Worm (Caenorhabditis elegans) whole organism, late embryonic: ENCODE data around the gene mlt-10.

Source experiments
- F13H6.1 ChIP-seq: sonication (generic microtip); optimal IDR thresholded peaks from 2 replicates; lab custom pipeline; 2016; ENCODE audit warnings: missing genetic modification characterization, missing compliant biosample characterization
- Y22D7AL.16 ChIP-seq: sonication (generic microtip); optimal IDR thresholded peaks from 2 replicates; lab custom pipeline; 2016; ENCODE audit warnings: missing genetic modification characterization, missing compliant biosample characterization
- ama-1 ChIP-seq: fragments of 150-350 bp; optimal IDR thresholded peaks from 2 replicates; lab custom pipeline; 2014
- ceh-14 ChIP-seq: sonication (generic microtip); optimal IDR thresholded peaks from 2 replicates; lab custom pipeline; 2016; ENCODE audit warnings: missing genotype, missing genetic modification characterization, missing compliant biosample characterization
- ceh-19 ChIP-seq: fragments of 200-800 bp; sonication (Bioruptor generic); optimal IDR thresholded peaks from 2 replicates; lab custom pipeline; 2018; ENCODE audit warnings: mild to moderate bottlenecking, missing genetic modification characterization, missing compliant biosample characterization
- ceh-22 ChIP-seq: sonication (generic microtip); optimal IDR thresholded peaks from 2 replicates; lab custom pipeline; 2017; ENCODE audit warnings: missing biosample characterization, missing genetic modification characterization
- ceh-34 ChIP-seq: sonication (generic microtip); optimal IDR thresholded peaks from 2 replicates; lab custom pipeline; 2016; ENCODE audit warnings: mild to moderate bottlenecking, missing genetic modification characterization, missing compliant biosample characterization
- ceh-48 ChIP-seq: sonication (generic microtip); optimal IDR thresholded peaks from 2 replicates; lab custom pipeline; 2016; ENCODE audit warnings: missing genetic modification characterization, inconsistent platforms, missing compliant biosample characterization
- dve-1 ChIP-seq: sonication (generic microtip); optimal IDR thresholded peaks from 2 replicates; lab custom pipeline; 2017; ENCODE audit warnings: antibody characterized with exemption, mild to moderate bottlenecking, missing genetic modification characterization, missing compliant biosample characterization
- elt-2 ChIP-seq: sonication (generic microtip); optimal IDR thresholded peaks from 2 replicates; lab custom pipeline; 2016; ENCODE audit warnings: missing genetic modification reagents, missing genetic modification characterization, missing compliant biosample characterization
- elt-4 ChIP-seq: sonication (generic microtip); optimal IDR thresholded peaks from 2 replicates; lab custom pipeline; 2016; ENCODE audit warnings: missing genetic modification characterization, missing compliant biosample characterization
- ets-4 ChIP-seq: sonication (generic microtip); optimal IDR thresholded peaks from 2 replicates; lab custom pipeline; 2016; ENCODE audit warnings: missing genetic modification characterization, missing compliant biosample characterization
- eyg-1 ChIP-seq: sonication (generic microtip); optimal IDR thresholded peaks from 2 replicates; lab custom pipeline; 2016; ENCODE audit warnings: missing genotype, missing genetic modification characterization, missing compliant biosample characterization
- fax-1 ChIP-seq: sonication (generic microtip); optimal IDR thresholded peaks from 2 replicates; lab custom pipeline; 2016; ENCODE audit warnings: missing genotype, missing genetic modification characterization, missing compliant biosample characterization
- hlh-13 ChIP-seq: fragments of 200-800 bp; sonication (Bioruptor generic); optimal IDR thresholded peaks from 2 replicates; lab custom pipeline; 2018; ENCODE audit warnings: mild to moderate bottlenecking, missing genetic modification characterization, missing compliant biosample characterization
- hlh-15 ChIP-seq: sonication (generic microtip); optimal IDR thresholded peaks from 2 replicates; lab custom pipeline; 2016; ENCODE audit warnings: missing genetic modification characterization, missing compliant biosample characterization
- hlh-8 ChIP-seq: sonication (generic microtip); optimal IDR thresholded peaks from 2 replicates; lab custom pipeline; 2016; ENCODE audit warnings: missing genotype, missing genetic modification characterization, missing compliant biosample characterization
- lim-6 ChIP-seq: sonication (generic microtip); optimal IDR thresholded peaks from 2 replicates; lab custom pipeline; 2016; ENCODE audit warnings: missing genetic modification characterization, missing compliant biosample characterization
- lin-11 ChIP-seq: fragments of 200-800 bp; sonication (Bioruptor generic); optimal IDR thresholded peaks from 2 replicates; lab custom pipeline; 2018; ENCODE audit warnings: mild to moderate bottlenecking, missing genetic modification characterization, missing compliant biosample characterization
- nfya-1 ChIP-seq: sonication (generic microtip); optimal IDR thresholded peaks from 2 replicates; lab custom pipeline; 2017; ENCODE audit warnings: missing genetic modification characterization, mild to moderate bottlenecking, missing compliant biosample characterization, antibody characterized with exemption, moderate library complexity
- nhr-11 ChIP-seq: fragments of 150-350 bp; optimal IDR thresholded peaks from 2 replicates; lab custom pipeline; 2014; ENCODE audit warnings: missing biosample characterization, missing genetic modification characterization
- npax-4 ChIP-seq: sonication (generic microtip); optimal IDR thresholded peaks from 2 replicates; lab custom pipeline; 2016; ENCODE audit warnings: missing genetic modification characterization, missing compliant biosample characterization
- pag-3 ChIP-seq: sonication (generic microtip); optimal IDR thresholded peaks from 2 replicates; lab custom pipeline; 2016; ENCODE audit warnings: missing compliant biosample characterization, missing genetic modification characterization, borderline replicate concordance
- pax-1 ChIP-seq: fragments of 150-350 bp; optimal IDR thresholded peaks from 2 replicates; lab custom pipeline; 2014; ENCODE audit warnings: missing biosample characterization, missing genetic modification characterization
- pha-2 ChIP-seq: sonication (generic microtip); optimal IDR thresholded peaks from 2 replicates; lab custom pipeline; 2017; ENCODE audit warnings: mild to moderate bottlenecking, missing genetic modification characterization, missing compliant biosample characterization
- pha-4 ChIP-seq: fragments of 150-350 bp; optimal IDR thresholded peaks from 2 replicates; lab custom pipeline; 2018; ENCODE audit warnings: missing biosample characterization, missing genetic modification reagents, missing genetic modification characterization
- pqm-1 ChIP-seq: sonication (generic microtip); optimal IDR thresholded peaks from 2 replicates; lab custom pipeline; 2016; ENCODE audit warnings: missing genetic modification characterization, missing compliant biosample characterization
- ref-2 ChIP-seq: sonication (generic microtip); optimal IDR thresholded peaks from 2 replicates; lab custom pipeline; 2016; ENCODE audit warnings: missing genetic modification characterization, missing compliant biosample characterization
- rnt-1 ChIP-seq: sonication (generic microtip); optimal IDR thresholded peaks from 2 replicates; lab custom pipeline; 2016; ENCODE audit warnings: missing genetic modification characterization, missing compliant biosample characterization
- sox-4 ChIP-seq: sonication (generic microtip); optimal IDR thresholded peaks from 2 replicates; lab custom pipeline; 2017; ENCODE audit warnings: mild to moderate bottlenecking, missing genetic modification characterization, inconsistent platforms, missing compliant biosample characterization
- syd-9 ChIP-seq: sonication (generic microtip); optimal IDR thresholded peaks from 2 replicates; lab custom pipeline; 2016; ENCODE audit warnings: mild to moderate bottlenecking, missing genetic modification characterization, moderate library complexity, missing compliant biosample characterization
- tbx-2 ChIP-seq: sonication (generic microtip); optimal IDR thresholded peaks from 2 replicates; lab custom pipeline; 2016; ENCODE audit warnings: missing genetic modification characterization, missing compliant biosample characterization
- unc-3 ChIP-seq, 2 experiments: fragments of 200-800 bp in 1 of 2; sonication (Bioruptor generic) in 1 of 2; sonication (generic microtip) in 1 of 2; conservative IDR thresholded peaks in 1 of 2; optimal IDR thresholded peaks in 1 of 2; 2 replicates each; pipeline versions ENCODE4 v1.3.6 to Lab custom; 2016 to 2022; ENCODE audit warnings: missing compliant biosample characterization in 2 of 2, missing genetic modification characterization in 2 of 2, missing genetic modification reagents in 1 of 2
- unc-86 ChIP-seq: sonication (generic microtip); optimal IDR thresholded peaks from 2 replicates; lab custom pipeline; 2016; ENCODE audit warnings: missing genetic modification characterization, missing compliant biosample characterization
- zip-5 ChIP-seq: sonication (generic microtip); optimal IDR thresholded peaks from 2 replicates; lab custom pipeline; 2016; ENCODE audit warnings: missing genetic modification characterization, missing compliant biosample characterization
- ztf-16 ChIP-seq: sonication (generic microtip); optimal IDR thresholded peaks from 2 replicates; lab custom pipeline; 2017; ENCODE audit warnings: missing genetic modification characterization, missing compliant biosample characterization

The mlt-10 gene

DNA sequence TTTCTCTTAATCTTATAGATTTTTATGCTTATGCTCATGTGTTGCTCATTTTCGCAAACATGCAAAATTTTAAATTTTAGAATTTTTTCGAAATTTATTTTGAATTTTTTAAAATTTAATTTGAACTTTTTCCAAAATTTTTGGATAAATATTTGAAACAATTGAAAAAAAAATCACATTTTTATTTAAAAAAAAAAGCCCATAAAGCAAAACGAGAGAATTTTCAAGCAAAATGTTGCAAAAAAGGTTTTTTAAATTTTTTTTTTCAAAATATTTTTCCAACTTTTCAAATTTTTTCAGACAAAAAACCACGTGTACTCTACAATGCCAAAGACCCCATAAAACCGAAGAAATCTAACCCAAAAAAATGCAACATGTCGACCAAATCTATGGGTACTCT is 9.7 kb downstream of the mlt-10 start, which contains the start of the genes C09E8.1 and C09E8.6:
TSS of gene C09E8.1 (plus strand) at position 301 of the 400 bp plus-strand sequence.
TSS of gene C09E8.6 (plus strand) at position 313 of the 400 bp plus-strand sequence.
- TF ChIP-seq ceh-22 (tag; lab: Kevin White, UChicago) (no peak), eyg-1 (tag; lab: Kevin White, UChicago) (no peak), ceh-14 (tag; lab: Kevin White, UChicago) (no peak), pqm-1 (tag; lab: Kevin White, UChicago) (no peak), hlh-15 (no peak)

DNA sequence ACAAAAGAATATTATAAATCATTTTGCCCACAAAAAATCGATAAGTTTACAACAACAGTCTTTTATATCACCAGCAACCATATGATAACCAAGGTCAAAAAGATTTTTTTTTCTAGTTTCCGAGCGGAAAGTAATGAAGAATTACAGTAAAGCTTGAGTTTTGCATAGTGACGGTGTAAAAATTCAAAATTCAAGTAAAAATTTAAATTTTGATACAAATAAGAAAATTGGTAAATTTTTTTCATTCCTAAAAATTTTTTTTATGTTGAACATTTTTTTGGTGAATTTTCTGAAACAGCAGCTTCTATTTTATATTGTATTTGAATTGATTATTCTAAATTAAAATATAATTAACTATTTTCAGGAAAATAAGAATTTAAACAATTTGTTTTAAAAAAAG is 22.3 kb downstream of the mlt-10 start, which contains the start of gene W08F4.5:
TSS of gene W08F4.5 (minus strand) at position 101 of the 400 bp plus-strand sequence.
- no peak for TF ChIP-seq Y22D7AL.16 (tag; lab: Kevin White, UChicago)
- TF ChIP-seq fax-1 (tag; lab: Kevin White, UChicago) = no peak
- no peak for TF ChIP-seq elt-4 (tag; lab: Kevin White, UChicago)
- TF ChIP-seq hlh-13 (GFP tag; lab: Kevin White, UChicago) = no peak
- TF ChIP-seq ceh-48 (tag; lab: Kevin White, UChicago) = no peak
- TF ChIP-seq ets-4 (tag; lab: Kevin White, UChicago) = no peak
- no peak for TF ChIP-seq ceh-34 (tag; lab: Kevin White, UChicago)
- no peak for TF ChIP-seq ceh-19 (GFP tag; lab: Kevin White, UChicago)
- no peak for TF ChIP-seq ref-2 (tag; lab: Kevin White, UChicago)
- no peak for TF ChIP-seq pax-1 (tag; lab: Kevin White, UChicago)
- no peak for TF ChIP-seq syd-9 (tag; lab: Kevin White, UChicago)
- no peak for TF ChIP-seq hlh-8 (tag; lab: Kevin White, UChicago)
- TF ChIP-seq ama-1 (lab: Kevin White, UChicago) = no peak

DNA sequence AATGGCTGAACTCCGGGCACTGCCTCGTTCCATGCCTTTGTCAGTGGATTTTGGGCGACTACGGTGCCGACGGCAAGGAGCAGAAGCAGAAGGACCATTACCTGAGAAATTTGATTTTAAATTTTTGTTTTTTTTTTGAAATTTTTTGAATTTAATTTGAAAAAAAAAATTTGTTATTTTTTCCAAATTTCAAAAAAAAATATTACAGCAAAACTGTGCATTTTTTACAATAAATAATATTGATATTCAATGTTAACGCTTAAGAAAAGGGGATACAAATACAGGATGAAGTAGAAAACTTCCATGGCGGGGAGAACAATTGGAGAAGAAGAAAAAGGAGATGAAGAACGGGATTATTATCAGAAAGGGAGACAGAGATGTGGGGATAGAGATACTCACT is 25.5 kb downstream of the mlt-10 start, which contains the start of gene mlt-8:
TSS of gene mlt-8 (minus strand) at position 101 of the 400 bp plus-strand sequence.
- TF ChIP-seq unc-3 (GFP tag; conservative IDR thresholded peaks at IDR 0.05; lab: Robert Waterston, UW) = no peak
- TF ChIP-seq unc-3 (tag; optimal IDR thresholded peaks at IDR 0.05; lab: Kevin White, UChicago) = no peak
- no peak for TF ChIP-seq rnt-1 (tag; lab: Kevin White, UChicago)
- no peak for TF ChIP-seq pha-4
- TF ChIP-seq syd-9 (tag; lab: Kevin White, UChicago) = no peak
- TF ChIP-seq tbx-2 (tag; lab: Kevin White, UChicago) = no peak
- TF ChIP-seq sox-4 (tag; lab: Kevin White, UChicago) = no peak
- TF ChIP-seq elt-4 (tag; lab: Kevin White, UChicago) = no peak
- no peak for TF ChIP-seq nfya-1 (tag; lab: Kevin White, UChicago)
- TF ChIP-seq zip-5 (tag; lab: Kevin White, UChicago) = no peak
- TF ChIP-seq lim-6 (tag; lab: Kevin White, UChicago) = no peak
- no peak for TF ChIP-seq lin-11 (tag; lab: Kevin White, UChicago)
- no peak for TF ChIP-seq elt-2 (tag; lab: Kevin White, UChicago)

DNA sequence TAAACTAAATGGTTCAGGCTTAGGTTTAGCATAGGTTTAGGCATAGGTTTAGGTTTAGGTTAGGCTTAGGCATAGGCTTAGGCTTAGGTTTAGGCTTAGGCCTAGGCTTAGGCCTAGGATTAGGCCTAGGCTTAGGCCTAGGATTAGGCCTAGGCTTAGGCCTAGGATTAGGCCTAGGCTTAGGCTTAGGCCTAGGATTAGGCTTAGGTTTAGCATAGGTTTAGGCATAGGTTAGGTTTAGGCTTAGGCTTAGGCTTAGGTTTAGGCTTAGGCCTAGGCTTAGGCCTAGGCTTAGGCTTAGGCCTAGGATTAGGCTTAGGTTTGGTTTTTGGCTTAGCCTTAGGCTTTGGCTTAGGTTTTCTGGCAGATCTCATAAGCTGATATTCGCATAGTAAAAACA is 27.1 kb downstream of the mlt-10 start:
- peak; percentile 91 for TF ChIP-seq dve-1 (tag; lab: Kevin White, UChicago)

- TF ChIP-seq unc-86 (tag; lab: Kevin White, UChicago) = no peak
- TF ChIP-seq lin-11 (tag; lab: Kevin White, UChicago) = no peak
- TF ChIP-seq sox-4 (tag; lab: Kevin White, UChicago) = no peak
- no peak for TF ChIP-seq ztf-16
- TF ChIP-seq nhr-11 = no peak
- no peak for TF ChIP-seq F13H6.1 (tag; lab: Kevin White, UChicago)
- TF ChIP-seq hlh-13 (GFP tag; lab: Kevin White, UChicago) = no peak
- TF ChIP-seq npax-4 (tag; lab: Kevin White, UChicago) = no peak
- TF ChIP-seq pag-3 (tag; lab: Kevin White, UChicago) = no peak
- TF ChIP-seq pha-2 (tag; lab: Kevin White, UChicago) = no peak
- TF ChIP-seq, all 69 proteins: peak for 0
Measured at ce11 chrII:574064-574463, 27.6 kb downstream of the mlt-10 start.
